Worm (Caenorhabditis elegans) whole organism, L1 larva: ENCODE data around the gene T03G6.3.

Source experiments
- C04F5.9 ChIP-seq: sonication (generic microtip); optimal IDR thresholded peaks from 2 replicates; lab custom pipeline; 2016; ENCODE audit warnings: missing genetic modification characterization, missing compliant biosample characterization
- C16A3.4 ChIP-seq: fragments of 150-350 bp; optimal IDR thresholded peaks from 2 replicates; lab custom pipeline; 2014; ENCODE audit warnings: missing biosample characterization, missing genetic modification characterization
- C34B4.2 ChIP-seq: sonication (generic microtip); optimal IDR thresholded peaks from 2 replicates; lab custom pipeline; 2017; ENCODE audit warnings: mild to moderate bottlenecking, missing genetic modification characterization, missing compliant biosample characterization
- F16B12.6 ChIP-seq: fragments of 150-350 bp; optimal IDR thresholded peaks from 2 replicates; lab custom pipeline; 2014; ENCODE audit warnings: missing biosample characterization, missing genetic modification characterization
- Y116A8C.19 ChIP-seq: sonication (generic microtip); optimal IDR thresholded peaks from 2 replicates; lab custom pipeline; 2016; ENCODE audit warnings: missing compliant biosample characterization, missing genetic modification characterization, borderline replicate concordance
- aha-1 ChIP-seq: fragments of 150-350 bp; optimal IDR thresholded peaks from 2 replicates; lab custom pipeline; 2014; ENCODE audit warnings: missing biosample characterization, missing genetic modification characterization
- alr-1 ChIP-seq: fragments of 200-800 bp; sonication (Bioruptor generic); optimal IDR thresholded peaks from 2 replicates; lab custom pipeline; 2018; ENCODE audit warnings: borderline replicate concordance, mild to moderate bottlenecking, missing genetic modification characterization, missing compliant biosample characterization
- aly-2 ChIP-seq: fragments of 150-350 bp; optimal IDR thresholded peaks from 2 replicates; lab custom pipeline; 2014; ENCODE audit warnings: missing biosample characterization, missing genetic modification characterization
- blmp-1 ChIP-seq: fragments of 150-350 bp; optimal IDR thresholded peaks from 2 replicates; lab custom pipeline; 2014; ENCODE audit warnings: missing biosample characterization, missing genetic modification characterization
- ceh-63 ChIP-seq: fragments of 200-800 bp; sonication (Bioruptor generic); optimal IDR thresholded peaks from 2 replicates; lab custom pipeline; 2018; ENCODE audit warnings: mild to moderate bottlenecking, missing genetic modification characterization, missing compliant biosample characterization
- ceh-8 ChIP-seq: fragments of 200-800 bp; sonication (Bioruptor generic); optimal IDR thresholded peaks from 2 replicates; lab custom pipeline; 2018; ENCODE audit warnings: mild to moderate bottlenecking, missing genetic modification characterization, moderate library complexity, missing compliant biosample characterization
- ceh-88 ChIP-seq: fragments of 200-800 bp; sonication (Bioruptor generic); IDR thresholded peaks from 2 replicates; pipeline ENCODE4 v1.3.6; 2022; ENCODE audit warnings: missing genetic modification characterization, missing compliant biosample characterization
- dsc-1 ChIP-seq: sonication (generic microtip); optimal IDR thresholded peaks from 2 replicates; lab custom pipeline; 2016; ENCODE audit warnings: mild to moderate bottlenecking, missing genetic modification characterization, missing compliant biosample characterization
- efl-1 ChIP-seq, 4 experiments: fragments of 150-350 bp; optimal IDR thresholded peaks in 3 of 4; peaks in 1 of 4; 1 replicate in 1 of 4; 2 replicates in 3 of 4; lab custom pipeline; 2014; ENCODE audit warnings: missing biosample characterization in 2 of 4, missing genetic modification characterization in 2 of 4, missing genetic modification reagents in 2 of 4
- egl-13 ChIP-seq: sonication (generic microtip); optimal IDR thresholded peaks from 2 replicates; lab custom pipeline; 2016; ENCODE audit warnings: missing genotype, missing genetic modification reagents, missing genetic modification characterization, missing compliant biosample characterization
- egl-27 ChIP-seq, 2 experiments: fragments of 150-350 bp in 1 of 2; sonication (generic microtip); optimal IDR thresholded peaks; 3 replicates each; lab custom pipeline; 2017 to 2018; ENCODE audit warnings: missing biosample characterization in 2 of 2, missing genetic modification characterization in 2 of 2, missing genetic modification reagents in 2 of 2
- elt-2 ChIP-seq: sonication (generic microtip); optimal IDR thresholded peaks from 2 replicates; lab custom pipeline; 2016; ENCODE audit warnings: missing genetic modification characterization, mild to moderate bottlenecking, inconsistent platforms, missing compliant biosample characterization, missing genetic modification reagents
- elt-3 ChIP-seq, 6 experiments: fragments of 150-350 bp in 1 of 6; sonication (generic microtip); optimal IDR thresholded peaks; 2 replicates each; lab custom pipeline; 2017 to 2018; ENCODE audit warnings: missing biosample characterization in 6 of 6, missing genetic modification characterization in 6 of 6, inconsistent platforms in 1 of 6
- ets-5 ChIP-seq: fragments of 200-800 bp; sonication (Bioruptor generic); IDR thresholded peaks from 2 replicates; pipeline ENCODE4 v1.3.6; 2022; ENCODE audit warnings: missing genetic modification characterization, missing compliant biosample characterization
- fkh-4 ChIP-seq: sonication (generic microtip); optimal IDR thresholded peaks from 2 replicates; lab custom pipeline; 2016; ENCODE audit warnings: missing compliant biosample characterization, missing genetic modification characterization, borderline replicate concordance
- fkh-8 ChIP-seq: sonication (generic microtip); optimal IDR thresholded peaks from 2 replicates; lab custom pipeline; 2016; ENCODE audit warnings: mild to moderate bottlenecking, missing genetic modification characterization, missing compliant biosample characterization
- fos-1 ChIP-seq: fragments of 150-350 bp; optimal IDR thresholded peaks from 2 replicates; lab custom pipeline; 2014; ENCODE audit warnings: missing biosample characterization, missing genetic modification characterization
- grh-1 ChIP-seq: fragments of 200-800 bp; sonication (Bioruptor generic); IDR thresholded peaks from 2 replicates; pipeline ENCODE4 v1.3.6; 2022; ENCODE audit warnings: missing genetic modification reagents, missing genetic modification characterization, missing compliant biosample characterization
- hlh-17 ChIP-seq: fragments of 200-800 bp; sonication (Bioruptor generic); optimal IDR thresholded peaks from 2 replicates; lab custom pipeline; 2018; ENCODE audit warnings: missing genetic modification characterization, mild to moderate bottlenecking, missing compliant biosample characterization, moderate library complexity, borderline replicate concordance
- hlh-4 ChIP-seq: sonication (generic microtip); optimal IDR thresholded peaks from 2 replicates; lab custom pipeline; 2016; ENCODE audit warnings: mild to moderate bottlenecking, missing genetic modification characterization, missing compliant biosample characterization
- hpl-2 ChIP-seq: fragments of 150-350 bp; optimal IDR thresholded peaks from 2 replicates; lab custom pipeline; 2014; ENCODE audit warnings: missing biosample characterization, missing genetic modification reagents, missing genetic modification characterization
- lin-35 ChIP-seq, 2 experiments: fragments of 150-350 bp; optimal IDR thresholded peaks; 2 replicates each; lab custom pipeline; 2014; ENCODE audit warnings: missing biosample characterization in 2 of 2, missing genetic modification characterization in 2 of 2, missing genetic modification reagents in 2 of 2
- lin-39 ChIP-seq: fragments of 150-350 bp; optimal IDR thresholded peaks from 2 replicates; lab custom pipeline; 2014; ENCODE audit warnings: missing biosample characterization, missing genetic modification reagents, missing genetic modification characterization
- lir-3 ChIP-seq: sonication (generic microtip); optimal IDR thresholded peaks from 2 replicates; lab custom pipeline; 2016; ENCODE audit warnings: mild to moderate bottlenecking, missing genetic modification characterization, moderate library complexity, missing compliant biosample characterization; ENCODE audit not compliant: poor library complexity
- lsy-2 ChIP-seq, 2 experiments: fragments of 150-350 bp; optimal IDR thresholded peaks; 2 replicates each; lab custom pipeline; 2014; ENCODE audit warnings: missing biosample characterization in 2 of 2, missing genetic modification characterization in 2 of 2
- mab-9 ChIP-seq: fragments of 200-800 bp; sonication (Bioruptor generic); IDR thresholded peaks from 2 replicates; pipeline ENCODE4 v1.3.6; 2022; ENCODE audit warnings: missing genetic modification reagents, missing genetic modification characterization, missing compliant biosample characterization
- mdl-1 ChIP-seq, 2 experiments: fragments of 150-350 bp; optimal IDR thresholded peaks; 2 replicates each; lab custom pipeline; 2014 to 2017; ENCODE audit warnings: missing biosample characterization in 2 of 2, missing genetic modification characterization in 2 of 2, inconsistent platforms in 1 of 2
- mep-1 ChIP-seq: fragments of 150-350 bp; optimal IDR thresholded peaks from 2 replicates; lab custom pipeline; 2014; ENCODE audit warnings: missing biosample characterization, missing genetic modification characterization
- nhr-19 ChIP-seq: fragments of 200-800 bp; sonication (Bioruptor generic); conservative IDR thresholded peaks from 2 replicates; pipeline ENCODE4 v1.3.6; 2022; ENCODE audit warnings: missing genetic modification characterization, missing compliant biosample characterization
- nhr-20 ChIP-seq: sonication (generic microtip); optimal IDR thresholded peaks from 2 replicates; lab custom pipeline; 2016; ENCODE audit warnings: mild to moderate bottlenecking, missing genetic modification characterization, missing compliant biosample characterization
- nhr-237 ChIP-seq: fragments of 150-350 bp; optimal IDR thresholded peaks from 2 replicates; lab custom pipeline; 2014; ENCODE audit warnings: missing biosample characterization, missing genetic modification characterization
- nhr-47 ChIP-seq: sonication (generic microtip); optimal IDR thresholded peaks from 2 replicates; lab custom pipeline; 2016; ENCODE audit warnings: mild to moderate bottlenecking, missing genetic modification characterization, moderate library complexity, missing compliant biosample characterization
- nhr-71 ChIP-seq: sonication (generic microtip); optimal IDR thresholded peaks from 2 replicates; lab custom pipeline; 2016; ENCODE audit warnings: mild to moderate bottlenecking, missing genetic modification characterization, moderate library complexity, missing compliant biosample characterization
- nhr-77 ChIP-seq: fragments of 150-350 bp; optimal IDR thresholded peaks from 2 replicates; lab custom pipeline; 2014; ENCODE audit warnings: missing biosample characterization, missing genetic modification characterization
- nhr-84 ChIP-seq: sonication (generic microtip); optimal IDR thresholded peaks from 2 replicates; lab custom pipeline; 2017; ENCODE audit warnings: missing biosample characterization, missing genetic modification characterization
- nhr-85 ChIP-seq: sonication (generic microtip); peaks from one replicate; lab custom pipeline; 2016; ENCODE audit warnings: missing genetic modification characterization, inconsistent platforms, missing compliant biosample characterization
- pax-3 ChIP-seq: fragments of 200-800 bp; sonication (Bioruptor generic); optimal IDR thresholded peaks from 2 replicates; lab custom pipeline; 2018; ENCODE audit warnings: mild to moderate bottlenecking, missing genetic modification characterization, moderate library complexity, missing compliant biosample characterization
- skn-1 ChIP-seq: fragments of 150-350 bp; optimal IDR thresholded peaks from 2 replicates; lab custom pipeline; 2014; ENCODE audit warnings: missing biosample characterization, missing genetic modification characterization
- sptf-1 ChIP-seq: fragments of 150-350 bp; optimal IDR thresholded peaks from 2 replicates; lab custom pipeline; 2014; ENCODE audit warnings: missing biosample characterization, missing genetic modification characterization
- tbx-2 ChIP-seq: sonication (generic microtip); optimal IDR thresholded peaks from 2 replicates; lab custom pipeline; 2016; ENCODE audit warnings: missing genetic modification characterization, missing compliant biosample characterization
- tlp-1 ChIP-seq: fragments of 150-350 bp; optimal IDR thresholded peaks from 2 replicates; lab custom pipeline; 2014; ENCODE audit warnings: missing biosample characterization, missing genetic modification characterization
- unc-130 ChIP-seq: fragments of 150-350 bp; optimal IDR thresholded peaks from 2 replicates; lab custom pipeline; 2017; ENCODE audit warnings: missing biosample characterization, missing genetic modification characterization, inconsistent platforms
- unc-62 ChIP-seq: fragments of 150-350 bp; optimal IDR thresholded peaks from 2 replicates; lab custom pipeline; 2014; ENCODE audit warnings: missing biosample characterization, missing genetic modification reagents, missing genetic modification characterization
- vab-15 ChIP-seq: sonication (generic microtip); optimal IDR thresholded peaks from 2 replicates; lab custom pipeline; 2017; ENCODE audit warnings: missing genotype, mild to moderate bottlenecking, missing genetic modification characterization, missing compliant biosample characterization
- zag-1 ChIP-seq: fragments of 150-350 bp; optimal IDR thresholded peaks from 2 replicates; lab custom pipeline; 2014; ENCODE audit warnings: missing biosample characterization, missing genetic modification characterization
- zip-4 ChIP-seq: fragments of 200-800 bp; sonication (Bioruptor generic); optimal IDR thresholded peaks from 2 replicates; lab custom pipeline; 2018; ENCODE audit warnings: mild to moderate bottlenecking, missing genetic modification characterization, moderate library complexity, missing compliant biosample characterization

The T03G6.3 gene

DNA sequence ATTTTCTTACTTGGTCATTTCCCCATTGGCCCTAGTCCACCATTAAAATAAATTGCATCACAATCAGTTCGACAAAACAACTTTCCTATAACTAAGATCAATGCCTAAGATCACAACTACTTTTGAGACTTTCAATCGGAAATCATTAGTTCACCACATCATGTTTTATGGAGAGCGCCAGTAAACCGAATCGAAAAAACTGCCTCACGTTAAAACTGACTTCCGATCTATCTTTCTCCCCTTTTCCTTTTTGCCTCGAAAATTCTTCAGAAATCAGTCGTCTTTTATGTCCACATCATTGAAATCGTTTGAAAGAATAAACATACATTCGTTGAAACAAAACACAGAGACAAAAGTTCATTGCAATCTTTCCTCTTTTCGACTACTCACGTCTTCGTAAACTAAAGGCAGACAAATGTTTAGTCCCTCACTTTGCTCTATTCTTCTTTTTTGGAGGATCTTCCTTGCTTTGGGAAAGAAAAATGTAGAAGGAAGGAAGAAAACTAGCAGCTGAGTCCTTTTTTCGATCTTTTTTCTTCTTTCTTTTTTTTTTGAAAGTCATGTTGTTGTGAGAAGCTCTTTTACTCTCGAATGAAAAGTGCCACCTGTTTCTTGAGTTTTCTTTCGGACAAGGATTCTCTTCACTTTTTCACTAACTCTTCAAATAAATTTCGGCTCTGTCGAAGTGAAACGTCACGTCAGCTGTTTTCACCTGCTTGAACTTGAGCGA lies 20.3 kb downstream of the T03G6.3 start (continued):
- TF ChIP-seq nhr-19 (GFP tag; lab: Robert Waterston, UW) (no peak), fkh-8 (tag; lab: Kevin White, UChicago) (no peak), vab-15 (tag; lab: Kevin White, UChicago) (no peak), hlh-17 (GFP tag; lab: Kevin White, UChicago) (no peak), unc-62 (no peak), dsc-1 (no peak), mep-1 (tag; lab: Kevin White, UChicago) (peak; percentile 32), efl-1 (optimal IDR thresholded peaks at IDR 0.05; lab: Kevin White, UChicago) (peak in 1 of 2 experiments; percentile 13), efl-1 (GFP tag; optimal IDR thresholded peaks at IDR 0.05 in 1 of 2; lab: Kevin White, UChicago) (no peak), ceh-63 (no peak), skn-1 (tag; lab: Kevin White, UChicago) (no peak), egl-27 (tag; optimal IDR thresholded peaks at IDR 0.05; lab: Kevin White, UChicago) (no peak), lin-39 (tag; lab: Kevin White, UChicago) (no peak), nhr-237 (tag; lab: Kevin White, UChicago) (no peak), alr-1 (no peak), lsy-2 (tag; optimal IDR thresholded peaks at IDR 0.05; lab: Kevin White, UChicago) (peak; percentile 10 to 46), lin-35 (GFP tag; optimal IDR thresholded peaks at IDR 0.05; lab: Kevin White, UChicago) (no peak), C34B4.2 (no peak), C16A3.4 (no peak), hlh-4 (tag; lab: Kevin White, UChicago) (no peak), tbx-2 (tag; lab: Kevin White, UChicago) (no peak), sptf-1 (tag; lab: Kevin White, UChicago) (no peak), elt-3 (tag; optimal IDR thresholded peaks at IDR 0.05; lab: Kevin White, UChicago) (peak in 2 of 6 experiments; percentile 5 to 8), tlp-1 (tag; lab: Kevin White, UChicago) (no peak), unc-130 (tag; lab: Kevin White, UChicago) (peak; percentile 13), hpl-2 (GFP tag; lab: Kevin White, UChicago) (no peak), zag-1 (tag; lab: Kevin White, UChicago) (no peak), Y116A8C.19 (tag; lab: Kevin White, UChicago) (no peak), fos-1 (tag; lab: Kevin White, UChicago) (no peak), F16B12.6 (no peak), mdl-1 (tag; optimal IDR thresholded peaks at IDR 0.05; lab: Kevin White, UChicago) (no peak), egl-13 (no peak), ets-5 (no peak), lir-3 (tag; lab: Kevin White, UChicago) (no peak), C04F5.9 (no peak), nhr-47 (peak; percentile 39), nhr-20 (no peak), aly-2 (tag; lab: Kevin White, UChicago) (no peak), mab-9 (GFP tag; lab: Robert Waterston, UW) (no peak), ceh-88 (GFP tag; lab: Robert Waterston, UW) (no peak), elt-2 (no peak), ceh-8 (GFP tag; lab: Kevin White, UChicago) (no peak), nhr-84 (tag; lab: Kevin White, UChicago) (no peak), fkh-4 (tag; lab: Kevin White, UChicago) (no peak), grh-1 (GFP tag; lab: Robert Waterston, UW) (no peak), pax-3 (no peak), nhr-85 (tag; lab: Kevin White, UChicago) (peak; percentile 70), nhr-71 (tag; lab: Kevin White, UChicago) (peak; percentile 68), zip-4 (GFP tag; lab: Kevin White, UChicago) (no peak), nhr-77 (no peak), aha-1 (tag; lab: Kevin White, UChicago) (no peak), blmp-1 (peak; percentile 71)
